Fruit fly (Drosophila melanogaster) whole organism, embryonic: ENCODE results near the gene Dis3.
A peak's percentile ranks its signal among the peaks of the same experiment; 100 is the strongest.

Experiments used
- Bteb2 ChIP-seq: fragments of 200-800 bp; sonication (Bioruptor generic); optimal IDR thresholded peaks from 2 replicates; lab custom pipeline; 2016; ENCODE audit warnings: missing biosample characterization, missing genetic modification characterization
- CG10654 ChIP-seq: fragments of 200-800 bp; sonication (Bioruptor generic); optimal IDR thresholded peaks from 2 replicates; lab custom pipeline; 2016; ENCODE audit warnings: missing biosample characterization, missing genetic modification characterization
- CG14014 ChIP-seq: fragments of 200-800 bp; sonication (Bioruptor generic); IDR thresholded peaks from 2 replicates; pipeline ENCODE4 v1.3.6; 2022; ENCODE audit warnings: missing biosample characterization, missing genetic modification characterization
- CG15479 ChIP-seq: fragments of 200-800 bp; sonication (Bioruptor generic); optimal IDR thresholded peaks from 3 replicates; lab custom pipeline; 2019; ENCODE audit warnings: missing biosample characterization, mild to moderate bottlenecking, missing genetic modification characterization, moderate library complexity
- CG17328 ChIP-seq: fragments of 200-800 bp; sonication (Bioruptor generic); IDR thresholded peaks from 2 replicates; pipeline ENCODE4 v1.3.6; 2022; ENCODE audit warnings: missing biosample characterization, missing genetic modification characterization
- CG17359 ChIP-seq: fragments of 200-800 bp; sonication (Bioruptor generic); optimal IDR thresholded peaks from 3 replicates; lab custom pipeline; 2018; ENCODE audit warnings: missing biosample characterization, mild to moderate bottlenecking, missing genetic modification characterization, moderate library complexity
- CG17361 ChIP-seq: fragments of 200-800 bp; sonication (Bioruptor generic); IDR thresholded peaks from 3 replicates; pipeline ENCODE4 v1.3.6; 2022; ENCODE audit warnings: missing biosample characterization, missing genetic modification characterization
- CG17385 ChIP-seq: fragments of 200-800 bp; sonication (Bioruptor generic); optimal IDR thresholded peaks from 3 replicates; lab custom pipeline; 2018; ENCODE audit warnings: missing biosample characterization, mild to moderate bottlenecking, missing genetic modification characterization
- CG2678 ChIP-seq: fragments of 200-800 bp; sonication (Bioruptor generic); optimal IDR thresholded peaks from 3 replicates; lab custom pipeline; 2019; ENCODE audit warnings: missing biosample characterization, mild to moderate bottlenecking, missing genetic modification characterization, moderate library complexity
- CG2712 ChIP-seq: fragments of 200-800 bp; optimal IDR thresholded peaks from 3 replicates; lab custom pipeline; 2019; ENCODE audit warnings: missing biosample characterization, mild to moderate bottlenecking, missing genetic modification characterization, moderate library complexity
- CG31388 ChIP-seq: fragments of 200-800 bp; sonication (Bioruptor generic); optimal IDR thresholded peaks from 2 replicates; lab custom pipeline; 2016; ENCODE audit warnings: missing biosample characterization, missing genetic modification characterization
- CG34376 ChIP-seq: fragments of 200-800 bp; sonication (Bioruptor generic); optimal IDR thresholded peaks from 2 replicates; lab custom pipeline; 2018; ENCODE audit warnings: missing biosample characterization, mild to moderate bottlenecking, missing genetic modification characterization
- CG43689 ChIP-seq: fragments of 200-800 bp; sonication (Bioruptor generic); IDR thresholded peaks from 2 replicates; pipeline ENCODE4 v1.3.6; 2022; ENCODE audit warnings: missing biosample characterization, missing genetic modification characterization
- CG4854 ChIP-seq: fragments of 200-800 bp; sonication (Bioruptor generic); optimal IDR thresholded peaks from 2 replicates; lab custom pipeline; 2016; ENCODE audit warnings: missing biosample characterization, missing genetic modification characterization, inconsistent platforms
- CG5180 ChIP-seq: fragments of 200-800 bp; sonication (Bioruptor generic); optimal IDR thresholded peaks from 3 replicates; lab custom pipeline; 2017; ENCODE audit warnings: missing biosample characterization, missing genetic modification characterization, mild to moderate bottlenecking, moderate library complexity, missing genetic modification reagents
- CG6272 ChIP-seq: fragments of 200-800 bp; sonication (Bioruptor generic); IDR thresholded peaks from 2 replicates; pipeline ENCODE4 v1.3.6; 2022; ENCODE audit warnings: missing biosample characterization, missing genetic modification characterization
- CG6813 ChIP-seq: fragments of 200-800 bp; sonication (Bioruptor generic); optimal IDR thresholded peaks from 2 replicates; lab custom pipeline; 2017; ENCODE audit warnings: missing biosample characterization, missing genetic modification characterization, mild to moderate bottlenecking, moderate library complexity, missing genetic modification reagents
- CG9609 ChIP-seq: fragments of 200-800 bp; sonication (Bioruptor generic); optimal IDR thresholded peaks from 3 replicates; lab custom pipeline; 2016; ENCODE audit warnings: missing biosample characterization, missing genetic modification characterization
- CG9797 ChIP-seq: fragments of 200-800 bp; sonication (Bioruptor generic); optimal IDR thresholded peaks from 3 replicates; lab custom pipeline; 2018; ENCODE audit warnings: missing biosample characterization, mild to moderate bottlenecking, missing genetic modification characterization
- Camta ChIP-seq: fragments of 200-800 bp; sonication (Bioruptor generic); optimal IDR thresholded peaks from 2 replicates; lab custom pipeline; 2016; ENCODE audit warnings: missing biosample characterization, missing genetic modification characterization
- Dip2 ChIP-seq: fragments of 200-800 bp; sonication (Bioruptor generic); IDR thresholded peaks from 2 replicates; pipeline ENCODE4 v1.3.6; 2022; ENCODE audit warnings: missing biosample characterization, missing genetic modification characterization
- MBD-R2 ChIP-seq: fragments of 200-800 bp; sonication (Bioruptor generic); IDR thresholded peaks from 2 replicates; pipeline ENCODE4 v1.3.6; 2022; ENCODE audit warnings: missing biosample characterization, missing genetic modification characterization
- Med ChIP-seq: fragments of 200-800 bp; sonication (Bioruptor generic); peaks from one replicate; lab custom pipeline; 2016; ENCODE audit warnings: missing biosample characterization, missing genetic modification characterization, mild to moderate bottlenecking, inconsistent platforms, moderate library complexity
- Mrtf ChIP-seq: fragments of 200-800 bp; sonication (Bioruptor generic); IDR thresholded peaks from 3 replicates; pipeline ENCODE4 v1.3.6; 2022; ENCODE audit warnings: missing biosample characterization, missing genetic modification characterization
- Myb ChIP-seq: fragments of 200-800 bp; sonication (Bioruptor generic); optimal IDR thresholded peaks from 2 replicates; lab custom pipeline; 2016; ENCODE audit warnings: missing biosample characterization, missing genetic modification characterization
- NC2α ChIP-seq: fragments of 200-800 bp; sonication (Bioruptor generic); optimal IDR thresholded peaks from 2 replicates; lab custom pipeline; 2016; ENCODE audit warnings: missing biosample characterization, missing genetic modification characterization
- Nf-YC ChIP-seq: fragments of 200-800 bp; optimal IDR thresholded peaks from 3 replicates; lab custom pipeline; 2019; ENCODE audit warnings: missing biosample characterization, mild to moderate bottlenecking, missing genetic modification characterization, moderate library complexity
- Optix ChIP-seq: fragments of 200-800 bp; sonication (Bioruptor generic); IDR thresholded peaks from 3 replicates; pipeline ENCODE4 v1.3.6; 2022; ENCODE audit warnings: missing biosample characterization, missing genetic modification characterization
- Spps ChIP-seq: fragments of 200-800 bp; sonication (Bioruptor generic); optimal IDR thresholded peaks from 2 replicates; lab custom pipeline; 2018; ENCODE audit warnings: missing biosample characterization, mild to moderate bottlenecking, missing genetic modification characterization
- Stat92E ChIP-seq, 3 experiments: fragments of >200 bp in 2 of 3; fragments of 200-800 bp in 1 of 3; sonication (Bioruptor generic) in 1 of 3; optimal IDR thresholded peaks; 2 replicates each; lab custom pipeline; 2017 to 2019; ENCODE audit warnings: missing biosample characterization in 3 of 3, missing genetic modification characterization in 3 of 3, mild to moderate bottlenecking in 1 of 3, moderate library complexity in 1 of 3
- Tbp ChIP-seq: fragments of >200 bp; optimal IDR thresholded peaks from 2 replicates; lab custom pipeline; 2018; ENCODE audit warnings: missing biosample characterization, missing genetic modification characterization
- al ChIP-seq: fragments of 200-800 bp; sonication (Bioruptor generic); IDR thresholded peaks from 2 replicates; pipeline ENCODE4 v1.3.6; 2022; ENCODE audit warnings: missing biosample characterization, missing genetic modification characterization
- ash1 ChIP-seq: fragments of 200-800 bp; sonication (Bioruptor generic); optimal IDR thresholded peaks from 2 replicates; lab custom pipeline; 2018; ENCODE audit warnings: missing biosample characterization, mild to moderate bottlenecking, missing genetic modification characterization
- cato ChIP-seq: fragments of 200-800 bp; sonication (Bioruptor generic); optimal IDR thresholded peaks from 2 replicates; lab custom pipeline; 2016; ENCODE audit warnings: missing biosample characterization, missing genetic modification characterization, borderline replicate concordance
- crol ChIP-seq: fragments of 200-800 bp; sonication (Bioruptor generic); IDR thresholded peaks from 2 replicates; pipeline ENCODE4 v1.3.6; 2022; ENCODE audit warnings: missing biosample characterization, missing genetic modification characterization
- ewg ChIP-seq: fragments of 200-800 bp; sonication (Bioruptor generic); optimal IDR thresholded peaks from 3 replicates; lab custom pipeline; 2017; ENCODE audit warnings: mild to moderate bottlenecking, missing biosample characterization, missing genetic modification reagents, missing genetic modification characterization
- fd102C ChIP-seq: fragments of 200-800 bp; sonication (Bioruptor generic); optimal IDR thresholded peaks from 2 replicates; lab custom pipeline; 2018; ENCODE audit warnings: missing biosample characterization, mild to moderate bottlenecking, missing genetic modification characterization, moderate library complexity
- grn ChIP-seq: fragments of 200-800 bp; sonication (Bioruptor generic); optimal IDR thresholded peaks from 3 replicates; lab custom pipeline; 2017; ENCODE audit warnings: missing biosample characterization, missing genetic modification characterization
- gsb-n ChIP-seq: fragments of 200-800 bp; sonication (Bioruptor generic); optimal IDR thresholded peaks from 3 replicates; lab custom pipeline; 2018; ENCODE audit warnings: missing biosample characterization, mild to moderate bottlenecking, missing genetic modification characterization
- gt ChIP-seq: fragments of 200-800 bp; sonication (Bioruptor generic); IDR thresholded peaks from 2 replicates; pipeline ENCODE4 v1.3.6; 2022; ENCODE audit warnings: missing biosample characterization, missing genetic modification characterization
- ham ChIP-seq: fragments of 200-800 bp; sonication (Bioruptor generic); IDR thresholded peaks from 2 replicates; pipeline ENCODE4 v1.3.6; 2022; ENCODE audit warnings: missing biosample characterization, missing genetic modification characterization
- hth ChIP-seq: fragments of >200 bp; optimal IDR thresholded peaks from 2 replicates; lab custom pipeline; 2017; ENCODE audit warnings: inconsistent platforms
- ind ChIP-seq: fragments of 200-800 bp; sonication (Bioruptor generic); optimal IDR thresholded peaks from 3 replicates; lab custom pipeline; 2016; ENCODE audit warnings: missing biosample characterization, missing genetic modification characterization
- kah ChIP-seq: fragments of 200-800 bp; sonication (Bioruptor generic); optimal IDR thresholded peaks from 2 replicates; lab custom pipeline; 2018; ENCODE audit warnings: missing biosample characterization, mild to moderate bottlenecking, missing genetic modification characterization
- lab ChIP-seq: fragments of 200-800 bp; sonication (Bioruptor generic); optimal IDR thresholded peaks from 3 replicates; lab custom pipeline; 2017; ENCODE audit warnings: missing biosample characterization, missing genetic modification characterization, mild to moderate bottlenecking, moderate library complexity, missing genetic modification reagents
- lmd ChIP-seq: fragments of 200-800 bp; sonication (Bioruptor generic); IDR thresholded peaks from 2 replicates; pipeline ENCODE4 v1.3.6; 2022; ENCODE audit warnings: missing biosample characterization, missing genetic modification characterization
- org-1 ChIP-seq: fragments of 200-800 bp; sonication (Bioruptor generic); optimal IDR thresholded peaks from 2 replicates; lab custom pipeline; 2017; ENCODE audit warnings: missing biosample characterization, missing genetic modification characterization
- sna ChIP-seq: fragments of 200-800 bp; sonication (Bioruptor generic); IDR thresholded peaks from 2 replicates; pipeline ENCODE4 v1.3.6; 2022; ENCODE audit warnings: missing biosample characterization, missing genetic modification characterization; ENCODE audit not compliant: partially characterized antibody
- stc ChIP-seq: fragments of 200-800 bp; sonication (Bioruptor generic); IDR thresholded peaks from 2 replicates; pipeline ENCODE4 v1.3.6; 2022; ENCODE audit warnings: missing biosample characterization, missing genetic modification characterization
- twi ChIP-seq: fragments of 200-800 bp; optimal IDR thresholded peaks from 2 replicates; lab custom pipeline; 2019; ENCODE audit warnings: missing biosample characterization, mild to moderate bottlenecking, missing genetic modification characterization, moderate library complexity

Dis3 gene

dm6 chr3R:24289768-24290349, 43.4 kb upstream of the Dis3 start, which contains the start of the genes CG34290 and Uck (continued):
- peak; percentile 68 for TF ChIP-seq CG2678
- TF ChIP-seq CG31388 (GFP tag; lab: Kevin White, UChicago): no peak
- TF ChIP-seq gsb-n: peak; percentile 50
- TF ChIP-seq CG17385 (GFP tag; lab: Kevin White, UChicago): peak; percentile 84
- peak; percentile 54 for TF ChIP-seq CG10654 (GFP tag; lab: Kevin White, UChicago)
- peak; percentile 59 for TF ChIP-seq Nf-YC
- peak; percentile 72 for TF ChIP-seq CG9797 (GFP tag; lab: Kevin White, UChicago)
- TF ChIP-seq ind (GFP tag; lab: Kevin White, UChicago): peak; percentile 51
- peak; percentile 71 for TF ChIP-seq CG17359 (tag; lab: Kevin White, UChicago)
- peak; percentile 71 for TF ChIP-seq CG9609 (GFP tag; lab: Kevin White, UChicago)
- TF ChIP-seq CG6813 (GFP tag; lab: Kevin White, UChicago): peak; percentile 81
- TF ChIP-seq CG5180: peak; percentile 60
- peak; percentile 66; the same call in 1 of the 2 replicates for TF ChIP-seq stc (GFP tag; lab: Robert Waterston, UW)
- peak; percentile 62 for TF ChIP-seq twi (tag; lab: Kevin White, UChicago)
- TF ChIP-seq org-1 (GFP tag; lab: Kevin White, UChicago): peak; percentile 63
- TF ChIP-seq Mrtf (GFP tag; lab: Robert Waterston, UW): no peak
- TF ChIP-seq hth (lab: Kevin White, UChicago): no peak
- no peak for TF ChIP-seq ham
- TF ChIP-seq lab (GFP tag; lab: Kevin White, UChicago): peak; percentile 93
- no peak for TF ChIP-seq CG15479 (GFP tag; lab: Kevin White, UChicago)
- peak; percentile 15; the same call in 1 of the 2 replicates for TF ChIP-seq CG6272 (GFP tag; lab: Robert Waterston, UW)
- peak; percentile 54 for TF ChIP-seq grn (GFP tag; lab: Kevin White, UChicago)
- TF ChIP-seq CG34376 (GFP tag; lab: Kevin White, UChicago): peak; percentile 90
- peak; percentile 73 for TF ChIP-seq Camta (GFP tag; lab: Kevin White, UChicago)
- TF ChIP-seq CG17328 (GFP tag; lab: Robert Waterston, UW): peak; percentile 70; the same call in 1 of the 2 replicates
- TF ChIP-seq Med (GFP tag; lab: Kevin White, UChicago): peak; percentile 97
- TF ChIP-seq Bteb2 (GFP tag; lab: Kevin White, UChicago): peak; percentile 82
- TF ChIP-seq kah (GFP tag; lab: Kevin White, UChicago): peak; percentile 57
- TF ChIP-seq Myb (GFP tag; lab: Kevin White, UChicago): peak; percentile 99
- TF ChIP-seq cato (GFP tag; lab: Kevin White, UChicago): no peak
- TF ChIP-seq ash1 (GFP tag; lab: Kevin White, UChicago): peak; percentile 83
- TF ChIP-seq al (GFP tag; lab: Robert Waterston, UW): peak; percentile 39; the same call in 1 of the 2 replicates
- TF ChIP-seq CG14014 (GFP tag; lab: Robert Waterston, UW): peak; percentile 78; the same call in 1 of the 2 replicates
- no peak for TF ChIP-seq gt (GFP tag; lab: Robert Waterston, UW)
- TF ChIP-seq crol (GFP tag; lab: Robert Waterston, UW): peak; percentile 37; the same call in 1 of the 2 replicates
- peak; percentile 64 for TF ChIP-seq CG43689 (GFP tag; lab: Robert Waterston, UW)
- TF ChIP-seq MBD-R2 (GFP tag; lab: Robert Waterston, UW): peak; percentile 90
- TF ChIP-seq NC2α (GFP tag; lab: Kevin White, UChicago): peak; percentile 19
- TF ChIP-seq lmd (GFP tag; lab: Robert Waterston, UW): peak; percentile 63
- TF ChIP-seq Tbp: no peak
- peak; percentile 62 for TF ChIP-seq ewg (GFP tag; lab: Kevin White, UChicago)
- TF ChIP-seq Spps: peak; percentile 30
- TF ChIP-seq fd102C (GFP tag; lab: Kevin White, UChicago): peak; percentile 56
- TF ChIP-seq Optix (GFP tag; lab: Robert Waterston, UW): peak; percentile 53; the same call in 1 of the 3 replicates
- TF ChIP-seq CG2712: peak; percentile 72
- no peak for TF ChIP-seq Dip2 (GFP tag; lab: Robert Waterston, UW)
- TF ChIP-seq CG4854: peak; percentile 46
- TF ChIP-seq Stat92E (GFP tag; optimal IDR thresholded peaks at IDR 0.05; lab: Kevin White, UChicago): peak in 1 of 3 experiments; percentile 48
- peak; percentile 89 for TF ChIP-seq sna
- TF ChIP-seq CG17361 (GFP tag; lab: Robert Waterston, UW): peak; percentile 65; the same call in 2 of the 3 replicates
